Worm (Caenorhabditis elegans) whole organism, late embryonic: Measurements from ENCODE around the gene F52E10.2.
A peak's percentile ranks its signal among the peaks of the same experiment; 100 is the strongest.

ENCODE experiments used
- K09A11.1 ChIP-seq: sonication (generic microtip); optimal IDR thresholded peaks from 2 replicates; lab custom pipeline; 2017; ENCODE audit warnings: antibody characterized with exemption, mild to moderate bottlenecking, missing genetic modification characterization, missing compliant biosample characterization; ENCODE audit not compliant: insufficient read depth
- Y22D7AL.16 ChIP-seq: sonication (generic microtip); optimal IDR thresholded peaks from 2 replicates; lab custom pipeline; 2016; ENCODE audit warnings: missing genetic modification characterization, missing compliant biosample characterization
- ceh-24 ChIP-seq: sonication (generic microtip); optimal IDR thresholded peaks from 2 replicates; lab custom pipeline; 2016; ENCODE audit warnings: mild to moderate bottlenecking, missing genetic modification characterization, missing compliant biosample characterization
- ceh-30 ChIP-seq: fragments of 150-350 bp; optimal IDR thresholded peaks from 2 replicates; lab custom pipeline; 2014; ENCODE audit warnings: missing biosample characterization, missing genetic modification characterization
- ceh-34 ChIP-seq: sonication (generic microtip); optimal IDR thresholded peaks from 2 replicates; lab custom pipeline; 2016; ENCODE audit warnings: mild to moderate bottlenecking, missing genetic modification characterization, missing compliant biosample characterization
- hlh-13 ChIP-seq: fragments of 200-800 bp; sonication (Bioruptor generic); optimal IDR thresholded peaks from 2 replicates; lab custom pipeline; 2018; ENCODE audit warnings: mild to moderate bottlenecking, missing genetic modification characterization, missing compliant biosample characterization
- mec-3 ChIP-seq: sonication (generic microtip); optimal IDR thresholded peaks from 2 replicates; lab custom pipeline; 2016; ENCODE audit warnings: borderline replicate concordance, missing genetic modification characterization, missing compliant biosample characterization
- npax-4 ChIP-seq: sonication (generic microtip); optimal IDR thresholded peaks from 2 replicates; lab custom pipeline; 2016; ENCODE audit warnings: missing genetic modification characterization, missing compliant biosample characterization
- ref-2 ChIP-seq: sonication (generic microtip); optimal IDR thresholded peaks from 2 replicates; lab custom pipeline; 2016; ENCODE audit warnings: missing genetic modification characterization, missing compliant biosample characterization
- tbx-2 ChIP-seq: sonication (generic microtip); optimal IDR thresholded peaks from 2 replicates; lab custom pipeline; 2016; ENCODE audit warnings: missing genetic modification characterization, missing compliant biosample characterization
- ttx-3 ChIP-seq: sonication (generic microtip); optimal IDR thresholded peaks from 2 replicates; lab custom pipeline; 2016; ENCODE audit warnings: missing genetic modification reagents, missing genetic modification characterization, missing compliant biosample characterization
- unc-42 ChIP-seq: sonication (generic microtip); optimal IDR thresholded peaks from 2 replicates; lab custom pipeline; 2016; ENCODE audit warnings: missing genotype, missing genetic modification characterization, missing compliant biosample characterization
- unc-86 ChIP-seq: sonication (generic microtip); optimal IDR thresholded peaks from 2 replicates; lab custom pipeline; 2016; ENCODE audit warnings: missing genetic modification characterization, missing compliant biosample characterization

DNA sequence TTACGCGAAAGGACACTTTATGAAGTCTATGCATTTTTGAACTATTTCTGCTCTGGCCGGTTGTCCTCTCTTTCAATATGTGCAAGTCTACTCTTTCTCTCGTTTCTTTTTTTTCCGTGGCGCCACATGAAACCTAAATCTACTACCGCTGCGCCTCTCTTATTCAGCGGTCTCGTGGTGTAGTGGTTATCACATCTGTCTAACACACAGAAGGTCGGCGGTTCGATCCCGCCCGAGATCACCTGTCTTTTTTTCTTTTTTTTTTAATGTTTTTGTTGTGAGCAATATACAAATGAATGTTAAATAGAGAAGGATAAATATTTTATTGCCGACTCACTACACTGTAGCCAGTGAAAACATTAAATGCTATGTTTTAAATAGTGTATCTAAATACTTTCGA lies 15.2 kb upstream of the F52E10.2 start:
- TF ChIP-seq mec-3 (tag; lab: Kevin White, UChicago) (no peak), npax-4 (tag; lab: Kevin White, UChicago) (peak; percentile 24), tbx-2 (tag; lab: Kevin White, UChicago) (no peak), K09A11.1 (tag; lab: Kevin White, UChicago) (no peak), hlh-13 (GFP tag; lab: Kevin White, UChicago) (no peak), ceh-30 (no peak), unc-86 (tag; lab: Kevin White, UChicago) (no peak), ceh-34 (tag; lab: Kevin White, UChicago) (peak; percentile 25), ceh-24 (tag; lab: Kevin White, UChicago) (no peak), unc-42 (tag; lab: Kevin White, UChicago) (peak; percentile 24), Y22D7AL.16 (no peak), ref-2 (tag; lab: Kevin White, UChicago) (no peak), ttx-3 (tag; lab: Kevin White, UChicago) (no peak)
